Fruit fly (Drosophila melanogaster): ENCODE measurements around the gene Obp99d.

DNA sequence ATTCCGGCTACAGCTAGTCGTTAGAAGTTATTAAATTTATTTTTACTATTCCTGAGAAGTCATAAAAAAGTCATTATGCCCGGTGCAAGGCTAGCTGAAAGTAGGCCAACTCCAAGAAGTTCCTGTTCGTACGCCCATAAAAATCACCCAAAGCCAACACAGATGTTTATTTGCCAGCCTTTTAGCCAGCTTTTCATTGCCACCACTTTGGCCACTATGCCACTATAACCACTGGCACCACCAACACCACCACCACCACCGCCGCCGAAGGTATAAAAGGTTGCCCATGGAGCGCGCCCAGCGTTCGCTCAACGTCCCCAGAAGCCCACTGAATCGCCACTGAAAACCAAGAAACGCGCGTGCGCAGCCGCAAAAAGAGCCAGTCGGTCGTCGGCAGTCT lies 4.1 kb downstream of the Obp99d start, which contains the start of gene CG15506:
- TF ChIP-seq Sin3A (optimal IDR thresholded peaks at IDR 0.05) (no peak), ttk (optimal IDR thresholded peaks at IDR 0.05) (no peak), Myc (optimal IDR thresholded peaks at IDR 0.05) (no peak)
